Fruit fly (Drosophila melanogaster) whole organism: ENCODE measurements around the gene AstA-R1.

Source experiments
- CG8478 ChIP-seq: fragments of >200 bp; optimal IDR thresholded peaks from 2 replicates; lab custom pipeline; 2018; ENCODE audit warnings: inconsistent platforms
- Dll ChIP-seq: fragments of >200 bp; optimal IDR thresholded peaks from 2 replicates; lab custom pipeline; 2017
- EcR ChIP-seq, 2 experiments: fragments of >200 bp; optimal IDR thresholded peaks; 2 replicates each; lab custom pipeline; 2017; ENCODE audit warnings: missing biosample characterization in 2 of 2, missing genetic modification characterization in 2 of 2, missing genetic modification reagents in 2 of 2
- psq ChIP-seq: fragments of >200 bp; optimal IDR thresholded peaks from 2 replicates; lab custom pipeline; 2017
- usp ChIP-seq: fragments of >200 bp; optimal IDR thresholded peaks from 2 replicates; lab custom pipeline; 2017; ENCODE audit warnings: missing biosample characterization, missing genetic modification characterization, mixed read lengths

DNA sequence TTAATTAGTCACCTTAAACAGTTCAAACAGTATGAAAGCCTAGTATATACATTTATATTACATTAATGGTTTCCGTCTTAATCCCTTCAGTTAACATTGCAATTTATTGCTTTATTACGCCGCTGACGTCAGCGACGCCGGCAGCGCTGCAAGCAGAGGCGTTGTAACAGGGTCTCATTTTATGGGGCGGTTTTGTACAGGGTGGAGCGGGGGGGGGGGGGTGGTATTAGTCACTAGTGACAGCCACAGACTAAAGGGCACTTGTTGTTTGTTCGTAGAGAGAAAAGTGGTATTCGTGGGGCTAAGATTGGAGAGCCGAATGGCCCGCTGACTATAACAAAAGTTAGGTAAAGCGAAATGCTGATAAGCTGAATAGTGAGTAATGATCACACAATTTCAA, 101.2 kb downstream of the AstA-R1 start:
- TF ChIP-seq psq (lab: Kevin White, UChicago) (no peak), CG8478 (lab: Kevin White, UChicago) (no peak), usp (GFP tag; lab: Kevin White, UChicago) (no peak), Dll (lab: Kevin White, UChicago) (no peak), EcR (GFP tag; optimal IDR thresholded peaks at IDR 0.05; lab: Kevin White, UChicago) (no peak)
